Worm (Caenorhabditis elegans): ENCODE data around the gene str-247.

DNA sequence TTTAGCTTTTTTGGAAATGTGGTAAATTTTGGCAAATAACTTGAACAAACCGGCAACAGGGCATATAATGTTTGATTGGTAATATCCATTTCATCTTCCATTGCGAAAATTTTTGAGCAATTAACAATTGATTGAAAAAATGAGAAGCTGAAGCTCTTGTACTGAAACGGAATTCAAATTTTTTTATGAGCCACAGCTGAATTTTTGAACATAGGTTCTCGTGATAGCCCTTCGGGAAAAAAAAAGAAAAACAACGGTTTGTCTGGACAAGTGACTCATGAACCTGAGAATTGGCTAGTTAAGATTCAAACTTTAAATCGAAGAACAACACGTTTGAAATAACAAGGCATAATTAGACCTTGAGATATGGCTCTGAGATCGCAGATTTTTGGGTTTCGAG is 42.0 kb downstream of the str-247 start, which contains the start of gene srx-62:
- no peak for TF ChIP-seq T22C8.4 (GFP tag; IDR thresholded peaks at IDR 0.05)
- TF ChIP-seq ref-1 (GFP tag; conservative IDR thresholded peaks at IDR 0.05), result no peak
- no peak for TF ChIP-seq klf-2 (GFP tag; conservative IDR thresholded peaks at IDR 0.05)

Data from whole organism, midembryonic.